Fruit fly (Drosophila melanogaster) whole organism, wandering third instar larva: ENCODE measurements around the gene Tig.
A peak's percentile ranks its signal among the peaks of the same experiment; 100 is the strongest.

Experiments
- Abd-B ChIP-seq: fragments of >200 bp; optimal IDR thresholded peaks from 2 replicates; lab custom pipeline; 2017; ENCODE audit warnings: missing biosample characterization, missing genetic modification characterization
- CG32264 ChIP-seq: fragments of 200-800 bp; sonication (Bioruptor generic); optimal IDR thresholded peaks from 2 replicates; lab custom pipeline; 2016; ENCODE audit warnings: missing biosample characterization, missing genetic modification characterization
- CG9705 ChIP-seq: fragments of 200-800 bp; sonication (Bioruptor generic); optimal IDR thresholded peaks from 2 replicates; lab custom pipeline; 2018; ENCODE audit warnings: missing biosample characterization, mild to moderate bottlenecking, missing genetic modification characterization
- CrebA ChIP-seq: fragments of 200-800 bp; sonication (Bioruptor generic); optimal IDR thresholded peaks from 2 replicates; lab custom pipeline; 2016; ENCODE audit warnings: missing biosample characterization, mild to moderate bottlenecking, missing genetic modification characterization, borderline replicate concordance
- Dfd ChIP-seq: fragments of >200 bp; optimal IDR thresholded peaks from 2 replicates; lab custom pipeline; 2017; ENCODE audit warnings: missing biosample characterization, missing genetic modification characterization
- Dif ChIP-seq: fragments of 200-275, 200-300 bp; sonication (Bioruptor generic); optimal IDR thresholded peaks from 2 replicates; lab custom pipeline; 2018; ENCODE audit warnings: missing biosample characterization, missing genetic modification characterization; ENCODE audit not compliant: partially characterized antibody
- GATAd ChIP-seq: sonication (Bioruptor generic); optimal IDR thresholded peaks from 2 replicates; lab custom pipeline; 2016; ENCODE audit warnings: missing biosample characterization, missing genetic modification characterization
- HLH106 ChIP-seq: fragments of 200-800 bp; optimal IDR thresholded peaks from 3 replicates; lab custom pipeline; 2019; ENCODE audit warnings: missing biosample characterization, mild to moderate bottlenecking, missing genetic modification characterization, moderate library complexity
- Hnf4 ChIP-seq: fragments of 200-800 bp; sonication (Bioruptor generic); optimal IDR thresholded peaks from 2 replicates; lab custom pipeline; 2016; ENCODE audit warnings: missing biosample characterization, mild to moderate bottlenecking, missing genetic modification characterization
- Hr78 ChIP-seq: fragments of >200 bp; optimal IDR thresholded peaks from 2 replicates; lab custom pipeline; 2017; ENCODE audit warnings: missing biosample characterization, missing genetic modification characterization
- Hr83 ChIP-seq: fragments of 200-300 bp; sonication (Bioruptor generic); optimal IDR thresholded peaks from 2 replicates; lab custom pipeline; 2016; ENCODE audit warnings: missing biosample characterization, mild to moderate bottlenecking, missing genetic modification characterization, moderate library complexity; ENCODE audit not compliant: poor library complexity, severe bottlenecking
- Jra ChIP-seq: sonication (Bioruptor generic); optimal IDR thresholded peaks from 2 replicates; lab custom pipeline; 2016; ENCODE audit warnings: missing biosample characterization, missing genetic modification characterization
- Mio ChIP-seq: sonication (Bioruptor generic); optimal IDR thresholded peaks from 2 replicates; lab custom pipeline; 2016; ENCODE audit warnings: missing biosample characterization, missing genetic modification characterization
- Myc ChIP-seq: fragments of >200 bp; optimal IDR thresholded peaks from 2 replicates; lab custom pipeline; 2017
- N ChIP-seq: fragments of >200 bp; optimal IDR thresholded peaks from 2 replicates; lab custom pipeline; 2018; ENCODE audit warnings: missing biosample characterization, missing external identifiers, missing genetic modification characterization
- OdsH ChIP-seq: fragments of 200-800 bp; sonication (Bioruptor generic); optimal IDR thresholded peaks from 2 replicates; lab custom pipeline; 2016; ENCODE audit warnings: missing biosample characterization, mild to moderate bottlenecking, missing genetic modification characterization
- Rel ChIP-seq, 2 experiments: fragments of 200-800 bp; sonication (Bioruptor generic) in 1 of 2; optimal IDR thresholded peaks; 2 replicates in 1 of 2; 3 replicates in 1 of 2; lab custom pipeline; 2016 to 2019; ENCODE audit warnings: mild to moderate bottlenecking in 2 of 2, missing biosample characterization in 2 of 2, missing genetic modification characterization in 2 of 2, moderate library complexity in 1 of 2
- Sp1 ChIP-seq: fragments of 200-800 bp; sonication (Bioruptor generic); optimal IDR thresholded peaks from 3 replicates; lab custom pipeline; 2019; ENCODE audit warnings: missing biosample characterization, mild to moderate bottlenecking, missing genetic modification characterization, moderate library complexity
- Vsx2 ChIP-seq: fragments of 200-300, 225-300 bp; sonication (Bioruptor generic); optimal IDR thresholded peaks from 2 replicates; lab custom pipeline; 2018; ENCODE audit warnings: missing biosample characterization, missing genetic modification characterization; ENCODE audit not compliant: partially characterized antibody
- br ChIP-seq: fragments of 200-800 bp; sonication (Bioruptor generic); optimal IDR thresholded peaks from 2 replicates; lab custom pipeline; 2016; ENCODE audit warnings: missing biosample characterization, missing genetic modification characterization
- brk ChIP-seq: fragments of 200-800 bp; sonication (Bioruptor generic); optimal IDR thresholded peaks from 2 replicates; lab custom pipeline; 2016; ENCODE audit warnings: missing biosample characterization, mild to moderate bottlenecking, missing genetic modification characterization
- dl ChIP-seq, 2 experiments: fragments of 175-275, 200-275 bp in 1 of 2; fragments of 200-275 bp in 1 of 2; sonication (Bioruptor generic); optimal IDR thresholded peaks; lab custom pipeline; 2018; ENCODE audit warnings: mild to moderate bottlenecking in 2 of 2, missing biosample characterization in 2 of 2, missing genetic modification characterization in 2 of 2, moderate library complexity in 2 of 2; ENCODE audit not compliant: partially characterized antibody in 2 of 2, insufficient read depth in 1 of 2
- dmrt93B ChIP-seq: fragments of 200-800 bp; sonication (Bioruptor generic); optimal IDR thresholded peaks from 2 replicates; lab custom pipeline; 2018; ENCODE audit warnings: missing biosample characterization, mild to moderate bottlenecking, missing genetic modification characterization
- dsf ChIP-seq: sonication (Bioruptor generic); optimal IDR thresholded peaks from 2 replicates; lab custom pipeline; 2016; ENCODE audit warnings: missing biosample characterization, missing genetic modification characterization, borderline replicate concordance
- ey ChIP-seq: fragments of 200-800 bp; sonication (Bioruptor generic); optimal IDR thresholded peaks from 2 replicates; lab custom pipeline; 2016; ENCODE audit warnings: missing biosample characterization, missing genetic modification characterization
- foxo ChIP-seq, 2 experiments: fragments of 200-800 bp; sonication (Bioruptor generic); optimal IDR thresholded peaks; 2 replicates in 1 of 2; 3 replicates in 1 of 2; lab custom pipeline; 2016 to 2017; ENCODE audit warnings: missing biosample characterization in 2 of 2, missing genetic modification characterization in 2 of 2
- fru ChIP-seq: fragments of 200-800 bp; sonication (Bioruptor generic); optimal IDR thresholded peaks from 3 replicates; lab custom pipeline; 2016; ENCODE audit warnings: missing biosample characterization, mild to moderate bottlenecking, missing genetic modification characterization
- h ChIP-seq: fragments of 200-800 bp; sonication (Bioruptor generic); optimal IDR thresholded peaks from 3 replicates; lab custom pipeline; 2016; ENCODE audit warnings: missing biosample characterization, mild to moderate bottlenecking, missing genetic modification characterization
- jim ChIP-seq: fragments of 175-275, 200-325 bp; sonication (Bioruptor generic); optimal IDR thresholded peaks from 2 replicates; lab custom pipeline; 2016; ENCODE audit warnings: missing biosample characterization, mild to moderate bottlenecking, missing genetic modification characterization
- lola ChIP-seq: fragments of >200 bp; optimal IDR thresholded peaks from 2 replicates; lab custom pipeline; 2017; ENCODE audit warnings: missing biosample characterization, missing genetic modification characterization
- pan ChIP-seq: fragments of >200 bp; optimal IDR thresholded peaks from 2 replicates; lab custom pipeline; 2017
- psq ChIP-seq: fragments of 200-800 bp; sonication (Bioruptor generic); optimal IDR thresholded peaks from 3 replicates; lab custom pipeline; 2017; ENCODE audit warnings: missing biosample characterization, mild to moderate bottlenecking, missing genetic modification characterization, moderate library complexity
- rgr ChIP-seq: fragments of 200-800 bp; sonication (Bioruptor generic); optimal IDR thresholded peaks from 3 replicates; lab custom pipeline; 2016; ENCODE audit warnings: missing biosample characterization, mild to moderate bottlenecking, missing genetic modification characterization
- sage ChIP-seq: fragments of 200-800 bp; sonication (Bioruptor generic); optimal IDR thresholded peaks from 2 replicates; lab custom pipeline; 2016; ENCODE audit warnings: missing biosample characterization, mild to moderate bottlenecking, missing genetic modification characterization
- sv ChIP-seq: fragments of 200-800 bp; sonication (Bioruptor generic); optimal IDR thresholded peaks from 3 replicates; lab custom pipeline; 2016; ENCODE audit warnings: missing biosample characterization, missing genetic modification characterization
- tai ChIP-seq: sonication (Bioruptor generic); optimal IDR thresholded peaks from 2 replicates; lab custom pipeline; 2016; ENCODE audit warnings: missing biosample characterization, missing genetic modification characterization
- usp ChIP-seq: fragments of >200 bp; optimal IDR thresholded peaks from 2 replicates; lab custom pipeline; 2017; ENCODE audit warnings: missing biosample characterization, missing genetic modification characterization
- woc ChIP-seq: sonication (Bioruptor generic); optimal IDR thresholded peaks from 2 replicates; lab custom pipeline; 2016; ENCODE audit warnings: missing biosample characterization, mild to moderate bottlenecking, missing genetic modification characterization

Gene Tig

dm6 chr2L:6464270-6464669 lies 41.2 kb upstream of the Tig start:
- TF ChIP-seq foxo (GFP tag; optimal IDR thresholded peaks at IDR 0.05; lab: Kevin White, UChicago) (peak in 1 of 2 experiments; percentile 0), dsf (no peak)

dm6 chr2L:6463392-6463791 lies 40.3 kb upstream of the Tig start:
- no peak for TF ChIP-seq usp (GFP tag; lab: Kevin White, UChicago)
- no peak for TF ChIP-seq tai (GFP tag; lab: Kevin White, UChicago)
- TF ChIP-seq psq (GFP tag; lab: Kevin White, UChicago), result no peak
- TF ChIP-seq fru (GFP tag; lab: Kevin White, UChicago), result no peak
- no peak for TF ChIP-seq sv (GFP tag; lab: Kevin White, UChicago)
- TF ChIP-seq Abd-B, result no peak
- TF ChIP-seq dsf, result no peak
- TF ChIP-seq br (GFP tag; lab: Kevin White, UChicago), result no peak
- TF ChIP-seq dmrt93B, result no peak
- TF ChIP-seq brk (GFP tag; lab: Kevin White, UChicago), result no peak
- no peak for TF ChIP-seq sage
- TF ChIP-seq Rel (GFP tag; optimal IDR thresholded peaks at IDR 0.05; lab: Kevin White, UChicago), result no peak
- no peak for TF ChIP-seq Rel (tag; optimal IDR thresholded peaks at IDR 0.05; lab: Kevin White, UChicago)
- no peak for TF ChIP-seq Myc (lab: Kevin White, UChicago)
- no peak for TF ChIP-seq Hr83 (GFP tag; lab: Kevin White, UChicago)

dm6 chr2L:6462259-6462658 lies 39.1 kb upstream of the Tig start:
- no peak for TF ChIP-seq GATAd
- no peak for TF ChIP-seq Mio (GFP tag; lab: Kevin White, UChicago)
- TF ChIP-seq fru (GFP tag; lab: Kevin White, UChicago), result no peak
- TF ChIP-seq Myc (lab: Kevin White, UChicago), result no peak
- no peak for TF ChIP-seq dmrt93B
- TF ChIP-seq HLH106 (tag; lab: Kevin White, UChicago), result no peak
- no peak for TF ChIP-seq ey
- no peak for TF ChIP-seq Jra
- TF ChIP-seq Vsx2 (GFP tag; lab: Kevin White, UChicago), result no peak
- TF ChIP-seq h (GFP tag; lab: Kevin White, UChicago), result no peak
- no peak for TF ChIP-seq foxo (GFP tag; optimal IDR thresholded peaks at IDR 0.05; lab: Kevin White, UChicago)
- no peak for TF ChIP-seq Hnf4 (GFP tag; lab: Kevin White, UChicago)
- no peak for TF ChIP-seq dl (GFP tag; optimal IDR thresholded peaks at IDR 0.05; lab: Kevin White, UChicago; ENCODE audit: insufficient read depth in 1 of 2, partially characterized antibody in 2 of 2)
- TF ChIP-seq CrebA, result no peak
- TF ChIP-seq dsf, result no peak
- no peak for TF ChIP-seq Rel (GFP tag; optimal IDR thresholded peaks at IDR 0.05; lab: Kevin White, UChicago)
- TF ChIP-seq Rel (tag; optimal IDR thresholded peaks at IDR 0.05; lab: Kevin White, UChicago), result no peak
- TF ChIP-seq woc (GFP tag; lab: Kevin White, UChicago), result no peak
- TF ChIP-seq rgr (GFP tag; lab: Kevin White, UChicago), result no peak
- TF ChIP-seq CG9705 (GFP tag; lab: Kevin White, UChicago), result no peak
- no peak for TF ChIP-seq psq (GFP tag; lab: Kevin White, UChicago)

DNA sequence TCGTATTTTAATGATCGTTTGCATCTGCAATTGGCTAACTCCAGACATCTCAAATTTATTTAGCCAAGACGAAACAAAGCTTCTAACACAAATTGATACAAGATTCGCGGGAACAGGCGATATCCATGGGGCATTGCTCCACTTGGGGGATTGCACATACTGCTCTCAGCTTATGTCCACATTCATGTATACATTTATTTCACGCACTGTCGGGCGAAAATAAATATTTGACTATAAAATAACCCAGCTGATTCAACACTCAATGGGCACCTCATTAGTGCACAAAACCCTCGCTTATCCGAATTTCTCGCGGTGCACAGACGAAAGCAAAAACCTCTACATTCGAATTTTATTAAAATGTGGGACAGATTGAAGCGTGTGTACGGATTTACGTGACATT lies 38.4 kb upstream of the Tig start:
- TF ChIP-seq Hr83 (GFP tag; lab: Kevin White, UChicago), result peak; percentile 97
- peak; percentile 65 for TF ChIP-seq fru (GFP tag; lab: Kevin White, UChicago)
- no peak for TF ChIP-seq lola (GFP tag; lab: Kevin White, UChicago)
- no peak for TF ChIP-seq tai (GFP tag; lab: Kevin White, UChicago)
- no peak for TF ChIP-seq jim (GFP tag; lab: Kevin White, UChicago)
- peak; percentile 17 for TF ChIP-seq CG9705 (GFP tag; lab: Kevin White, UChicago)
- TF ChIP-seq Abd-B, result no peak
- TF ChIP-seq Sp1 (GFP tag; lab: Kevin White, UChicago), result peak; percentile 62
- no peak for TF ChIP-seq sage
- no peak for TF ChIP-seq Myc (lab: Kevin White, UChicago)
- peak in 1 of 2 experiments; percentile 67 for TF ChIP-seq foxo (GFP tag; optimal IDR thresholded peaks at IDR 0.05; lab: Kevin White, UChicago)
- TF ChIP-seq dsf, result no peak
- TF ChIP-seq N (GFP tag; lab: Kevin White, UChicago), result no peak
- TF ChIP-seq OdsH, result peak; percentile 69
- TF ChIP-seq Jra, result no peak
- peak; percentile 88 for TF ChIP-seq h (GFP tag; lab: Kevin White, UChicago)
- no peak for TF ChIP-seq CrebA
- no peak for TF ChIP-seq Vsx2 (GFP tag; lab: Kevin White, UChicago)
- peak; percentile 20 for TF ChIP-seq psq (GFP tag; lab: Kevin White, UChicago)
- peak; percentile 87 for TF ChIP-seq rgr (GFP tag; lab: Kevin White, UChicago)
- TF ChIP-seq br (GFP tag; lab: Kevin White, UChicago), result peak; percentile 71
- peak; percentile 52 for TF ChIP-seq CG32264 (GFP tag; lab: Kevin White, UChicago)
- peak; percentile 61 for TF ChIP-seq Hnf4 (GFP tag; lab: Kevin White, UChicago)
- TF ChIP-seq brk (GFP tag; lab: Kevin White, UChicago), result no peak
- TF ChIP-seq ey, result no peak
- peak; percentile 12 for TF ChIP-seq dmrt93B
- TF ChIP-seq sv (GFP tag; lab: Kevin White, UChicago), result no peak
- no peak for TF ChIP-seq Hr78 (GFP tag; lab: Kevin White, UChicago)
- TF ChIP-seq Dfd (GFP tag; lab: Kevin White, UChicago), result no peak
- no peak for TF ChIP-seq dl (GFP tag; optimal IDR thresholded peaks at IDR 0.05; lab: Kevin White, UChicago; ENCODE audit: insufficient read depth in 1 of 2, partially characterized antibody in 2 of 2)
- TF ChIP-seq Dif (GFP tag; lab: Kevin White, UChicago), result no peak
- peak; percentile 42 for TF ChIP-seq HLH106 (tag; lab: Kevin White, UChicago)
- no peak for TF ChIP-seq usp (GFP tag; lab: Kevin White, UChicago)
- TF ChIP-seq pan (lab: Kevin White, UChicago), result no peak
- TF ChIP-seq Mio (GFP tag; lab: Kevin White, UChicago), result no peak
- TF ChIP-seq GATAd, result no peak
- TF ChIP-seq woc (GFP tag; lab: Kevin White, UChicago), result peak; percentile 17
- TF ChIP-seq Rel (GFP tag; optimal IDR thresholded peaks at IDR 0.05; lab: Kevin White, UChicago), result no peak
- TF ChIP-seq Rel (tag; optimal IDR thresholded peaks at IDR 0.05; lab: Kevin White, UChicago), result peak; percentile 22
